Worm (Caenorhabditis elegans) whole organism, L4 larva: ENCODE measurements around the gene C52E2.4.

ENCODE experiments used
- aha-1 ChIP-seq: fragments of 150-350 bp; peaks from one replicate; lab custom pipeline; 2014; ENCODE audit warnings: missing biosample characterization, missing genetic modification characterization
- egl-27 ChIP-seq: sonication (generic microtip); optimal IDR thresholded peaks from 3 replicates; lab custom pipeline; 2017; ENCODE audit warnings: missing biosample characterization, missing genetic modification reagents, missing genetic modification characterization
- nhr-237 ChIP-seq: sonication (generic microtip); optimal IDR thresholded peaks from 2 replicates; lab custom pipeline; 2017; ENCODE audit warnings: missing biosample characterization, missing genetic modification characterization
- nhr-25 ChIP-seq: sonication (generic microtip); optimal IDR thresholded peaks from 2 replicates; lab custom pipeline; 2017; ENCODE audit warnings: missing genetic modification characterization, mild to moderate bottlenecking, missing compliant biosample characterization, antibody characterized with exemption, moderate library complexity, borderline replicate concordance; ENCODE audit not compliant: insufficient read depth
- zag-1 ChIP-seq: fragments of 150-350 bp; optimal IDR thresholded peaks from 2 replicates; lab custom pipeline; 2014; ENCODE audit warnings: missing biosample characterization, missing genetic modification characterization

ce11 chrII:1869120-1869519, 26.2 kb downstream of the C52E2.4 start, which contains the start of gene math-14:
- TF ChIP-seq egl-27 = no peak
- TF ChIP-seq nhr-25 (tag; lab: Kevin White, UChicago) = no peak
- TF ChIP-seq nhr-237 = no peak
- TF ChIP-seq zag-1 (tag; lab: Kevin White, UChicago) = no peak
- TF ChIP-seq aha-1 (tag; lab: Kevin White, UChicago) = no peak
